Worm (Caenorhabditis elegans): ENCODE measurements around the gene ndub-8.

ce11 chrII:13886431-13886830 is 13.8 kb downstream of the ndub-8 start:
- no peak for TF ChIP-seq snpc-4 (tag; optimal IDR thresholded peaks at IDR 0.05)
- no peak for TF ChIP-seq nhr-237 (tag; optimal IDR thresholded peaks at IDR 0.05)
- no peak for TF ChIP-seq dpl-1 (GFP tag; optimal IDR thresholded peaks at IDR 0.05)

Data from whole organism, L4 larva.